Fruit fly (Drosophila melanogaster): Measurements from ENCODE around the gene Oli.

Gene Oli

DNA sequence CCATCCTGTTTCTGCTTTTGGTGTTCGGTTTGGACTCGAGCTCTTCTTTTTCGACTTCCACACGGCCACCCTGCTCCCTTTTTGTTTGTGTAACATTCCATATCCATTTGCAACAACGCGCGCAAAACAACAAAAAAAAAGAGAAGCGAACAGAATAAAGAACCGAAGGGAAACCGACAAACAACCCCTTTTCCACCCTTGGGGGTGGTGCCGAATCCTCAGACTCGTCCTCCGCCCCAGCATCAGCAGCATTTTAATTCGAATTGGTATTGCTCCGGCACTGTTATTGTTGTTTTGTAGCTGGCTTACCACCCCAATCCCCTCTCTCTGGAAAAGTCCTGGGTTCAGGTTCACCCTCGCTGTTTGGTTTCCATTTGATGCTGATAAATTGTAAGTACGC lies 4.0 kb upstream of the Oli start:
- TF ChIP-seq CG5204 (GFP tag; optimal IDR thresholded peaks at IDR 0.05) (no peak), Crg-1 (GFP tag; optimal IDR thresholded peaks at IDR 0.05) (no peak), kay (GFP tag; ENCODE audit: borderline replicate concordance) (no peak), CG7045 (GFP tag; optimal IDR thresholded peaks at IDR 0.05) (no peak), CG11617 (GFP tag; optimal IDR thresholded peaks at IDR 0.05) (no peak), Mnt (GFP tag; optimal IDR thresholded peaks at IDR 0.05) (no peak), CG12768 (GFP tag; optimal IDR thresholded peaks at IDR 0.05) (no peak), Hr96 (GFP tag; optimal IDR thresholded peaks at IDR 0.05) (no peak), cnc (optimal IDR thresholded peaks at IDR 0.05) (no peak), CG14711 (tag; optimal IDR thresholded peaks at IDR 0.05) (no peak), CG33017 (tag; optimal IDR thresholded peaks at IDR 0.05) (no peak), CG7101 (tag; optimal IDR thresholded peaks at IDR 0.05) (no peak), cic (GFP tag; optimal IDR thresholded peaks at IDR 0.05) (no peak), toe (GFP tag; optimal IDR thresholded peaks at IDR 0.05) (no peak), ovo (GFP tag; optimal IDR thresholded peaks at IDR 0.05) (no peak), Clk (GFP tag; optimal IDR thresholded peaks at IDR 0.05) (no peak), pad (GFP tag; optimal IDR thresholded peaks at IDR 0.05) (no peak)

DNA sequence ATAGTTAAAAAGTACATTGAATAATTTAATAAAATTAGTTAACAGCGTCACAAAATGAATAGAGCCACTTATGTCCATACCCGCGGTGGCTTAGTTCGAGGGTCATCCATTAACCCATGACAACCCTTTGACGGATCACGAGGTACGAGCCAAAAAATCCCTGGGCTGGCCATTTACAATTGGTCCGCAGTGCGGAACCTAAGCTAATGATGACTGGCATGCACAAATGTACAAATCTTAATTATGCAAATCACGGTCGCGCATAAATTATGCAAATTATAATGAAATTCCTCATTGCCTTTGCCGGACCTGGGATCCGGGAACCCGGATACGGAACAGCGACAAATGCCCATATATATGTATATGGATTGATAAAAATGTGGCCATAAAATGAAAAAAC lies 2.2 kb upstream of the Oli start:
- TF ChIP-seq CG1620 (GFP tag; optimal IDR thresholded peaks at IDR 0.05) = no peak
- TF ChIP-seq Mnt (GFP tag; optimal IDR thresholded peaks at IDR 0.05) = no peak
- no peak for TF ChIP-seq Clk (GFP tag; optimal IDR thresholded peaks at IDR 0.05)
- TF ChIP-seq pad (GFP tag; optimal IDR thresholded peaks at IDR 0.05) = no peak
- no peak for TF ChIP-seq CG11617 (GFP tag; optimal IDR thresholded peaks at IDR 0.05)
- TF ChIP-seq tj (GFP tag; optimal IDR thresholded peaks at IDR 0.05) = no peak
- no peak for TF ChIP-seq CG12768 (GFP tag; optimal IDR thresholded peaks at IDR 0.05)
- no peak for TF ChIP-seq CG14711 (tag; optimal IDR thresholded peaks at IDR 0.05)
- TF ChIP-seq ovo (GFP tag; optimal IDR thresholded peaks at IDR 0.05) = no peak
- no peak for TF ChIP-seq cnc (optimal IDR thresholded peaks at IDR 0.05)
- TF ChIP-seq toe (GFP tag; optimal IDR thresholded peaks at IDR 0.05) = no peak
- TF ChIP-seq Hr96 (GFP tag; optimal IDR thresholded peaks at IDR 0.05) = no peak
- no peak for TF ChIP-seq CG5204 (GFP tag; optimal IDR thresholded peaks at IDR 0.05)
- TF ChIP-seq CG7045 (GFP tag; optimal IDR thresholded peaks at IDR 0.05) = no peak
- no peak for TF ChIP-seq kay (GFP tag; ENCODE audit: borderline replicate concordance)
- no peak for TF ChIP-seq Crg-1 (GFP tag; optimal IDR thresholded peaks at IDR 0.05)
- TF ChIP-seq CG33017 (tag; optimal IDR thresholded peaks at IDR 0.05) = no peak
- TF ChIP-seq bab1 (GFP tag; optimal IDR thresholded peaks at IDR 0.05) = no peak

DNA sequence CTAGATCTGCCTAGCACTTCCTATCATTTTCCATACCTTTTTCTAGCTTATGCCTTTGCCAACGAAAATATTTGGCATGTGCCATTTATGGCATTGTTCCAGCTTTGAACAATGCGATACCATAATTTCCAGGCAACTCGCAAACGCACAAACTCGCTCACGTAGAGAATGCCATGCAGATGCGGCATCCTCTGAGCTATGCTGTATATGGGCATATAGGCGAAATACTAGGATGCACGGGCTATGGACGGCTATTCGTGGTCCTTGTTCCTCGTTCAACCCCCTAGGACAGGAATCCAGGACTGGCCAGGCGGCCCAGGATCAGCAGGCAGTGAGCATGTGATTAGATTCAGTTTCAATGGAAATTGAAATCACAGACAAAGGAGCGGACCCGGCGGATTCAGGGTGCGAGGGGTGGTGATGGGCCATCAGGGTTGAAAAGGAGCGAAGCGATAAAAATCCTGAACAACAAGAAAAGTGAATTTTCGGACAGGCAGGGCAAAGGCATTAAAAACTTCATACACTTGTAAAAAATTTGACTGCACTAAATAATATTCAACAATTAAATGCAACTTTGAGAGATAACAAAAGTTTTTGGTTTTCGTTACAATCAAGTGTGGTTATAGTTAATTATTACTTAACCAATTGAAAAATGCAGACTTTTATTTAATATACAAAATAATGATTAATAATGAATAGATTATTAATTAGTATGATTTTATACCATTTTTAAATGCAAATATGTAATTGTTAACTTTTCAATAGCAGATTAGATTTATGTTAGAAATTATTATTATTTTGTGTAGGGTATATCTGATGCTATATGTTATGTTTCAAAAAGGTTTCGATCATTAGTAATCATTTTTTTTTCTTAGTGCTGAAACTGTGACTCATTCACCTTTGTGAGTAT lies 556 bp upstream of the Oli start:
- TF ChIP-seq pad (GFP tag; optimal IDR thresholded peaks at IDR 0.05) (no peak), CG12768 (GFP tag; optimal IDR thresholded peaks at IDR 0.05) (no peak), Hr96 (GFP tag; optimal IDR thresholded peaks at IDR 0.05) (no peak), CG7101 (tag; optimal IDR thresholded peaks at IDR 0.05) (no peak), ovo (GFP tag; optimal IDR thresholded peaks at IDR 0.05) (no peak), Clk (GFP tag; optimal IDR thresholded peaks at IDR 0.05) (no peak), tj (GFP tag; optimal IDR thresholded peaks at IDR 0.05) (no peak), cnc (optimal IDR thresholded peaks at IDR 0.05) (no peak), CG33017 (tag; optimal IDR thresholded peaks at IDR 0.05) (no peak), CG1620 (GFP tag; optimal IDR thresholded peaks at IDR 0.05) (no peak), toe (GFP tag; optimal IDR thresholded peaks at IDR 0.05) (no peak), cic (GFP tag; optimal IDR thresholded peaks at IDR 0.05) (no peak), CG5204 (GFP tag; optimal IDR thresholded peaks at IDR 0.05) (no peak), CG11617 (GFP tag; optimal IDR thresholded peaks at IDR 0.05) (no peak), CG14711 (tag; optimal IDR thresholded peaks at IDR 0.05) (no peak), Mnt (GFP tag; optimal IDR thresholded peaks at IDR 0.05) (no peak), CG7045 (GFP tag; optimal IDR thresholded peaks at IDR 0.05) (no peak), kay (GFP tag; ENCODE audit: borderline replicate concordance) (no peak)

DNA sequence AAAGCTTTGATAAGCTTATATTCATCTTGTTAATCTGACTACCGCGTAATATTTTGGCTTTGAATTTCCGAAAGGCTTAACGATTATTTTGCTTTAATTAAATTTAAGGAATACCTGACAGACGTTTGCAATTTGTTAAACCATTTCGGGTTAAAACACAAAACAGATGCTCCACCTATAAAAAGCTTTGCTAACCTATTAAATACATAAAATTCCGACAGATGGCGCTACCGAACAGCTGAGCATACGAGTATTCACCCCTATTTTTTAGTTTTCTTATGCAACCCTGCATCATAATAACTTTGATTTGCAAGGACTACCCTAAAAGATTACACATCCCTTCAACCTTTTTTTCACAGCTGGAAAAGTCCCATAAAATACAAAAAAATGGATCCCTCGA lies 869 bp downstream of the Oli start:
- TF ChIP-seq Mnt (GFP tag; optimal IDR thresholded peaks at IDR 0.05) (no peak), Crg-1 (GFP tag; optimal IDR thresholded peaks at IDR 0.05) (no peak), CG5204 (GFP tag; optimal IDR thresholded peaks at IDR 0.05) (no peak), CG1620 (GFP tag; optimal IDR thresholded peaks at IDR 0.05) (no peak), cic (GFP tag; optimal IDR thresholded peaks at IDR 0.05) (no peak), toe (GFP tag; optimal IDR thresholded peaks at IDR 0.05) (peak; percentile 29), CG7101 (tag; optimal IDR thresholded peaks at IDR 0.05) (no peak), bab1 (GFP tag; optimal IDR thresholded peaks at IDR 0.05) (no peak), ovo (GFP tag; optimal IDR thresholded peaks at IDR 0.05) (no peak), CG14711 (tag; optimal IDR thresholded peaks at IDR 0.05) (peak; percentile 64), CG33017 (tag; optimal IDR thresholded peaks at IDR 0.05) (no peak), pad (GFP tag; optimal IDR thresholded peaks at IDR 0.05) (no peak), tj (GFP tag; optimal IDR thresholded peaks at IDR 0.05) (no peak), kay (GFP tag; ENCODE audit: borderline replicate concordance) (peak; percentile 30), cnc (optimal IDR thresholded peaks at IDR 0.05) (no peak), CG7045 (GFP tag; optimal IDR thresholded peaks at IDR 0.05) (no peak), CG11617 (GFP tag; optimal IDR thresholded peaks at IDR 0.05) (no peak), CG12768 (GFP tag; optimal IDR thresholded peaks at IDR 0.05) (no peak), Clk (GFP tag; optimal IDR thresholded peaks at IDR 0.05) (no peak), Hr96 (GFP tag; optimal IDR thresholded peaks at IDR 0.05) (peak; percentile 46)

DNA sequence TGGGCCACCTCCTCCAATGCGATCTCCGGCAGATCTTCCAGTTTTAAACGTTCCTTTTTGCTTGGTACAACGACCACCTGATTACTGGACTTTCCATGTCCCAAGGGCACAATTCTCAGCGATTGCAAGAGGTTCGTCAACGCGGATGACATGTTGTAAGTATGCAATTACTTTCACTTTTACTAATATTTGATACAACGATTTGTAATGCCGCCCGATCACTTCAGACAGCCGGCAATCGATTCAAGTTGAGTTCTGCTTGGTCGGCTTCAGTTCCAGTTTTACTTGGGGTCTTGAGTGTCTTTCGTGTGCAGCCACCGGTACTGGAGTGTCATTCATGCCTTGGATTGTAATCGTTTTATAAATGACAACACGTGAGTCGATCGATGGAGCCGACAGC lies 3.0 kb downstream of the Oli start, which contains the start of the genes Sytalpha and CG6870:
Sytalpha (plus strand) TSS at position 301 of the 400 bp plus-strand sequence.
CG6870 (minus strand) TSS at position 340 of the 400 bp plus-strand sequence.
- TF ChIP-seq Crg-1 (GFP tag; optimal IDR thresholded peaks at IDR 0.05) = no peak
- no peak for TF ChIP-seq ovo (GFP tag; optimal IDR thresholded peaks at IDR 0.05)
- no peak for TF ChIP-seq tj (GFP tag; optimal IDR thresholded peaks at IDR 0.05)
- no peak for TF ChIP-seq CG5204 (GFP tag; optimal IDR thresholded peaks at IDR 0.05)
- no peak for TF ChIP-seq CG7045 (GFP tag; optimal IDR thresholded peaks at IDR 0.05)
- no peak for TF ChIP-seq pad (GFP tag; optimal IDR thresholded peaks at IDR 0.05)
- no peak for TF ChIP-seq toe (GFP tag; optimal IDR thresholded peaks at IDR 0.05)
- TF ChIP-seq CG7101 (tag; optimal IDR thresholded peaks at IDR 0.05) = no peak
- no peak for TF ChIP-seq CG12768 (GFP tag; optimal IDR thresholded peaks at IDR 0.05)
- no peak for TF ChIP-seq Mnt (GFP tag; optimal IDR thresholded peaks at IDR 0.05)
- no peak for TF ChIP-seq Hr96 (GFP tag; optimal IDR thresholded peaks at IDR 0.05)
- no peak for TF ChIP-seq CG11617 (GFP tag; optimal IDR thresholded peaks at IDR 0.05)
- TF ChIP-seq kay (GFP tag; ENCODE audit: borderline replicate concordance) = no peak
- TF ChIP-seq CG33017 (tag; optimal IDR thresholded peaks at IDR 0.05) = no peak
- no peak for TF ChIP-seq CG1620 (GFP tag; optimal IDR thresholded peaks at IDR 0.05)
- no peak for TF ChIP-seq cnc (optimal IDR thresholded peaks at IDR 0.05)
- no peak for TF ChIP-seq CG14711 (tag; optimal IDR thresholded peaks at IDR 0.05)
- TF ChIP-seq Clk (GFP tag; optimal IDR thresholded peaks at IDR 0.05) = no peak
- TF ChIP-seq cic (GFP tag; optimal IDR thresholded peaks at IDR 0.05) = no peak
- no peak for TF ChIP-seq bab1 (GFP tag; optimal IDR thresholded peaks at IDR 0.05)
